Worm (Caenorhabditis elegans) whole organism, L2 larva: ENCODE data around the gene gpa-1.
A peak's percentile ranks its signal among the peaks of the same experiment; 100 is the strongest.

Experiments
- R02D3.7 ChIP-seq: fragments of 150-350 bp; optimal IDR thresholded peaks from 2 replicates; lab custom pipeline; 2014; ENCODE audit warnings: missing biosample characterization, missing genetic modification characterization
- aly-2 ChIP-seq: fragments of 150-350 bp; optimal IDR thresholded peaks from 2 replicates; lab custom pipeline; 2014; ENCODE audit warnings: missing biosample characterization, missing genetic modification characterization
- ama-1 ChIP-seq: fragments of 150-350 bp; optimal IDR thresholded peaks from 2 replicates; lab custom pipeline; 2018; ENCODE audit warnings: inconsistent platforms
- blmp-1 ChIP-seq: sonication (generic microtip); optimal IDR thresholded peaks from 2 replicates; lab custom pipeline; 2017; ENCODE audit warnings: missing genetic modification characterization, mild to moderate bottlenecking, missing compliant biosample characterization, antibody characterized with exemption, moderate library complexity; ENCODE audit not compliant: insufficient read depth
- dmd-4 ChIP-seq: sonication (generic microtip); optimal IDR thresholded peaks from 2 replicates; lab custom pipeline; 2017; ENCODE audit warnings: missing biosample characterization, missing genetic modification characterization
- elt-3 ChIP-seq: sonication (generic microtip); optimal IDR thresholded peaks from 2 replicates; lab custom pipeline; 2017; ENCODE audit warnings: missing biosample characterization, missing genetic modification characterization
- fos-1 ChIP-seq: fragments of 150-350 bp; optimal IDR thresholded peaks from 2 replicates; lab custom pipeline; 2014; ENCODE audit warnings: missing biosample characterization, missing genetic modification characterization
- lsy-2 ChIP-seq, 2 experiments: fragments of 150-350 bp in 1 of 2; sonication (generic microtip) in 1 of 2; optimal IDR thresholded peaks; 2 replicates each; lab custom pipeline; 2014 to 2017; ENCODE audit warnings: missing biosample characterization in 2 of 2, missing genetic modification characterization in 2 of 2
- mbf-1 ChIP-seq: sonication (generic microtip); optimal IDR thresholded peaks from 2 replicates; lab custom pipeline; 2017; ENCODE audit warnings: missing biosample characterization, missing genetic modification characterization
- nhr-237 ChIP-seq: fragments of 150-350 bp; optimal IDR thresholded peaks from 2 replicates; lab custom pipeline; 2014; ENCODE audit warnings: missing biosample characterization, missing genetic modification characterization
- nhr-25 ChIP-seq: fragments of 150-350 bp; sonication (generic microtip); optimal IDR thresholded peaks from 3 replicates; lab custom pipeline; 2014; ENCODE audit warnings: missing biosample characterization, missing genetic modification characterization
- sma-9 ChIP-seq, 2 experiments: fragments of 150-350 bp in 1 of 2; sonication (generic microtip) in 1 of 2; optimal IDR thresholded peaks; 2 replicates each; lab custom pipeline; 2014 to 2016; ENCODE audit warnings: missing genetic modification characterization in 2 of 2, mild to moderate bottlenecking in 1 of 2, missing biosample characterization in 1 of 2, missing compliant biosample characterization in 1 of 2, missing genetic modification reagents in 1 of 2, moderate library complexity in 1 of 2
- unc-55 ChIP-seq: fragments of 150-350 bp; sonication (generic microtip); optimal IDR thresholded peaks from 3 replicates; lab custom pipeline; 2014; ENCODE audit warnings: missing biosample characterization, missing genetic modification reagents, missing genetic modification characterization

DNA sequence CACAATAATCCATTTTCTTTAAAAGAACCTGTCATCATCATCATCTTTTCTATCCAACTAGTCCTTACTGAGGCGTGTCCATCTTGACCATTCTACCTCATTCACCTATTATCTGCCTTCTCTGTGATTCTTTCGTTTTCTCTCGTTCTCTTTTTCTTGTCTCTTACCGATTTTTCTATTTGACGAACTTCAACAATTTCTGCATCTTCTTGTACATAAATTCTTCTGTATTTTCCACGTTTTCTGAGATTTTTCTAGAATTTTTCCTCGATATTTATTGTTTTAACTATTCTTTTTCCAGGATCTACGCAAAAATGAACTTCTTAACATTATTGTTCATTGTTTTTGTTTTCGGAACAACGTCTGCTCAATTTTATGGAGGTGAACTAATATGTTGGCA, 5.4 kb upstream of the gpa-1 start, which contains the start of gene cnc-10:
- TF ChIP-seq nhr-237 = no peak
- no peak for TF ChIP-seq ama-1 (lab: Kevin White, UChicago)
- TF ChIP-seq blmp-1 (tag; lab: Kevin White, UChicago) = no peak
- no peak for TF ChIP-seq mbf-1 (tag; lab: Kevin White, UChicago)
- TF ChIP-seq sma-9 (GFP tag; optimal IDR thresholded peaks at IDR 0.05; lab: Kevin White, UChicago) = no peak
- no peak for TF ChIP-seq sma-9 (tag; optimal IDR thresholded peaks at IDR 0.05; lab: Kevin White, UChicago)
- no peak for TF ChIP-seq elt-3 (tag; lab: Kevin White, UChicago)
- peak; percentile 61 for TF ChIP-seq nhr-25
- TF ChIP-seq aly-2 = no peak
- no peak for TF ChIP-seq fos-1 (tag; lab: Kevin White, UChicago)
- TF ChIP-seq unc-55 (GFP tag; lab: Kevin White, UChicago) = no peak
- no peak for TF ChIP-seq R02D3.7 (tag; lab: Kevin White, UChicago)
- no peak for TF ChIP-seq dmd-4 (tag; lab: Kevin White, UChicago)
- TF ChIP-seq lsy-2 (tag; optimal IDR thresholded peaks at IDR 0.05; lab: Kevin White, UChicago) = no peak
